Worm (Caenorhabditis elegans) whole organism, L1 larva: ENCODE data around the gene F45D3.4.
A peak's percentile ranks its signal among the peaks of the same experiment; 100 is the strongest.

Experiments used
- C04F5.9 ChIP-seq: sonication (generic microtip); optimal IDR thresholded peaks from 2 replicates; lab custom pipeline; 2016; ENCODE audit warnings: missing genetic modification characterization, missing compliant biosample characterization
- C16A3.4 ChIP-seq: fragments of 150-350 bp; optimal IDR thresholded peaks from 2 replicates; lab custom pipeline; 2014; ENCODE audit warnings: missing biosample characterization, missing genetic modification characterization
- C34B4.2 ChIP-seq: sonication (generic microtip); optimal IDR thresholded peaks from 2 replicates; lab custom pipeline; 2017; ENCODE audit warnings: mild to moderate bottlenecking, missing genetic modification characterization, missing compliant biosample characterization
- Y116A8C.19 ChIP-seq: sonication (generic microtip); optimal IDR thresholded peaks from 2 replicates; lab custom pipeline; 2016; ENCODE audit warnings: missing compliant biosample characterization, missing genetic modification characterization, borderline replicate concordance
- alr-1 ChIP-seq: fragments of 200-800 bp; sonication (Bioruptor generic); optimal IDR thresholded peaks from 2 replicates; lab custom pipeline; 2018; ENCODE audit warnings: borderline replicate concordance, mild to moderate bottlenecking, missing genetic modification characterization, missing compliant biosample characterization
- aly-2 ChIP-seq: fragments of 150-350 bp; optimal IDR thresholded peaks from 2 replicates; lab custom pipeline; 2014; ENCODE audit warnings: missing biosample characterization, missing genetic modification characterization
- ama-1 ChIP-seq: fragments of 150-350 bp; optimal IDR thresholded peaks from 2 replicates; lab custom pipeline; 2014
- blmp-1 ChIP-seq: fragments of 150-350 bp; optimal IDR thresholded peaks from 2 replicates; lab custom pipeline; 2014; ENCODE audit warnings: missing biosample characterization, missing genetic modification characterization
- ceh-63 ChIP-seq: fragments of 200-800 bp; sonication (Bioruptor generic); optimal IDR thresholded peaks from 2 replicates; lab custom pipeline; 2018; ENCODE audit warnings: mild to moderate bottlenecking, missing genetic modification characterization, missing compliant biosample characterization
- ceh-8 ChIP-seq: fragments of 200-800 bp; sonication (Bioruptor generic); optimal IDR thresholded peaks from 2 replicates; lab custom pipeline; 2018; ENCODE audit warnings: mild to moderate bottlenecking, missing genetic modification characterization, moderate library complexity, missing compliant biosample characterization
- ceh-82 ChIP-seq, 3 experiments: fragments of 150-350 bp in 1 of 3; sonication (generic microtip) in 2 of 3; optimal IDR thresholded peaks; 2 replicates each; lab custom pipeline; 2014 to 2017; ENCODE audit warnings: missing biosample characterization in 3 of 3, missing genetic modification characterization in 3 of 3
- ceh-88 ChIP-seq: fragments of 200-800 bp; sonication (Bioruptor generic); IDR thresholded peaks from 2 replicates; pipeline ENCODE4 v1.3.6; 2022; ENCODE audit warnings: missing genetic modification characterization, missing compliant biosample characterization
- dpl-1 ChIP-seq, 3 experiments: fragments of 150-350 bp in 2 of 3; sonication (generic microtip) in 1 of 3; optimal IDR thresholded peaks; 2 replicates each; lab custom pipeline; 2014 to 2017; ENCODE audit warnings: missing biosample characterization in 3 of 3, missing genetic modification characterization in 3 of 3, missing genetic modification reagents in 3 of 3
- efl-1 ChIP-seq, 4 experiments: fragments of 150-350 bp; optimal IDR thresholded peaks in 3 of 4; peaks in 1 of 4; 1 replicate in 1 of 4; 2 replicates in 3 of 4; lab custom pipeline; 2014; ENCODE audit warnings: missing biosample characterization in 2 of 4, missing genetic modification characterization in 2 of 4, missing genetic modification reagents in 2 of 4
- efl-3 ChIP-seq: fragments of 200-800 bp; sonication (Bioruptor generic); optimal IDR thresholded peaks from 2 replicates; lab custom pipeline; 2018; ENCODE audit warnings: mild to moderate bottlenecking, missing genetic modification characterization, missing compliant biosample characterization
- egl-27 ChIP-seq, 2 experiments: fragments of 150-350 bp in 1 of 2; sonication (generic microtip); optimal IDR thresholded peaks; 3 replicates each; lab custom pipeline; 2017 to 2018; ENCODE audit warnings: missing biosample characterization in 2 of 2, missing genetic modification characterization in 2 of 2, missing genetic modification reagents in 2 of 2
- elt-2 ChIP-seq: sonication (generic microtip); optimal IDR thresholded peaks from 2 replicates; lab custom pipeline; 2016; ENCODE audit warnings: missing genetic modification characterization, mild to moderate bottlenecking, inconsistent platforms, missing compliant biosample characterization, missing genetic modification reagents
- ets-5 ChIP-seq: fragments of 200-800 bp; sonication (Bioruptor generic); IDR thresholded peaks from 2 replicates; pipeline ENCODE4 v1.3.6; 2022; ENCODE audit warnings: missing genetic modification characterization, missing compliant biosample characterization
- fkh-10 ChIP-seq: sonication (generic microtip); optimal IDR thresholded peaks from 2 replicates; lab custom pipeline; 2017; ENCODE audit warnings: missing biosample characterization, missing genetic modification reagents, missing genetic modification characterization
- fkh-4 ChIP-seq: sonication (generic microtip); optimal IDR thresholded peaks from 2 replicates; lab custom pipeline; 2016; ENCODE audit warnings: missing compliant biosample characterization, missing genetic modification characterization, borderline replicate concordance
- fos-1 ChIP-seq: fragments of 150-350 bp; optimal IDR thresholded peaks from 2 replicates; lab custom pipeline; 2014; ENCODE audit warnings: missing biosample characterization, missing genetic modification characterization
- hlh-17 ChIP-seq: fragments of 200-800 bp; sonication (Bioruptor generic); optimal IDR thresholded peaks from 2 replicates; lab custom pipeline; 2018; ENCODE audit warnings: missing genetic modification characterization, mild to moderate bottlenecking, missing compliant biosample characterization, moderate library complexity, borderline replicate concordance
- irx-1 ChIP-seq: sonication (generic microtip); optimal IDR thresholded peaks from 2 replicates; lab custom pipeline; 2016; ENCODE audit warnings: missing genetic modification characterization, missing compliant biosample characterization
- lir-3 ChIP-seq: sonication (generic microtip); optimal IDR thresholded peaks from 2 replicates; lab custom pipeline; 2016; ENCODE audit warnings: mild to moderate bottlenecking, missing genetic modification characterization, moderate library complexity, missing compliant biosample characterization; ENCODE audit not compliant: poor library complexity
- lsy-2 ChIP-seq, 2 experiments: fragments of 150-350 bp; optimal IDR thresholded peaks; 2 replicates each; lab custom pipeline; 2014; ENCODE audit warnings: missing biosample characterization in 2 of 2, missing genetic modification characterization in 2 of 2
- mdl-1 ChIP-seq, 2 experiments: fragments of 150-350 bp; optimal IDR thresholded peaks; 2 replicates each; lab custom pipeline; 2014 to 2017; ENCODE audit warnings: missing biosample characterization in 2 of 2, missing genetic modification characterization in 2 of 2, inconsistent platforms in 1 of 2
- mef-2 ChIP-seq: fragments of 150-350 bp; optimal IDR thresholded peaks from 2 replicates; lab custom pipeline; 2014; ENCODE audit warnings: missing biosample characterization, missing genetic modification characterization
- mep-1 ChIP-seq: fragments of 150-350 bp; optimal IDR thresholded peaks from 2 replicates; lab custom pipeline; 2014; ENCODE audit warnings: missing biosample characterization, missing genetic modification characterization
- nhr-11 ChIP-seq: fragments of 150-350 bp; optimal IDR thresholded peaks from 2 replicates; lab custom pipeline; 2014; ENCODE audit warnings: missing biosample characterization, missing genetic modification characterization
- nhr-12 ChIP-seq: sonication (generic microtip); optimal IDR thresholded peaks from 2 replicates; lab custom pipeline; 2017; ENCODE audit warnings: missing biosample characterization, missing genetic modification characterization
- nhr-19 ChIP-seq: fragments of 200-800 bp; sonication (Bioruptor generic); conservative IDR thresholded peaks from 2 replicates; pipeline ENCODE4 v1.3.6; 2022; ENCODE audit warnings: missing genetic modification characterization, missing compliant biosample characterization
- nhr-237 ChIP-seq: fragments of 150-350 bp; optimal IDR thresholded peaks from 2 replicates; lab custom pipeline; 2014; ENCODE audit warnings: missing biosample characterization, missing genetic modification characterization
- nhr-28 ChIP-seq: fragments of 150-350 bp; optimal IDR thresholded peaks from 2 replicates; lab custom pipeline; 2014; ENCODE audit warnings: missing biosample characterization, missing genetic modification characterization
- nhr-71 ChIP-seq: sonication (generic microtip); optimal IDR thresholded peaks from 2 replicates; lab custom pipeline; 2016; ENCODE audit warnings: mild to moderate bottlenecking, missing genetic modification characterization, moderate library complexity, missing compliant biosample characterization
- nhr-77 ChIP-seq: fragments of 150-350 bp; optimal IDR thresholded peaks from 2 replicates; lab custom pipeline; 2014; ENCODE audit warnings: missing biosample characterization, missing genetic modification characterization
- nhr-90 ChIP-seq: sonication (generic microtip); optimal IDR thresholded peaks from 2 replicates; lab custom pipeline; 2016; ENCODE audit warnings: mild to moderate bottlenecking, missing genetic modification characterization, missing compliant biosample characterization; ENCODE audit not compliant: poor library complexity
- pax-3 ChIP-seq: fragments of 200-800 bp; sonication (Bioruptor generic); optimal IDR thresholded peaks from 2 replicates; lab custom pipeline; 2018; ENCODE audit warnings: mild to moderate bottlenecking, missing genetic modification characterization, moderate library complexity, missing compliant biosample characterization
- pqm-1 ChIP-seq: sonication (generic microtip); optimal IDR thresholded peaks from 3 replicates; lab custom pipeline; 2017; ENCODE audit warnings: missing biosample characterization, missing genetic modification characterization
- snu-23 ChIP-seq: sonication (generic microtip); optimal IDR thresholded peaks from 2 replicates; lab custom pipeline; 2016; ENCODE audit warnings: missing genetic modification characterization, missing compliant biosample characterization
- sox-4 ChIP-seq: sonication (generic microtip); optimal IDR thresholded peaks from 2 replicates; lab custom pipeline; 2016; ENCODE audit warnings: missing genetic modification characterization, missing compliant biosample characterization
- sup-37 ChIP-seq: fragments of 200-800 bp; sonication (Bioruptor generic); optimal IDR thresholded peaks from 2 replicates; lab custom pipeline; 2018; ENCODE audit warnings: mild to moderate bottlenecking, missing genetic modification characterization, missing compliant biosample characterization
- swsn-7 ChIP-seq: sonication (generic microtip); optimal IDR thresholded peaks from 2 replicates; lab custom pipeline; 2016; ENCODE audit warnings: missing genetic modification characterization, missing compliant biosample characterization
- tbx-2 ChIP-seq: sonication (generic microtip); optimal IDR thresholded peaks from 2 replicates; lab custom pipeline; 2016; ENCODE audit warnings: missing genetic modification characterization, missing compliant biosample characterization
- tlp-1 ChIP-seq: fragments of 150-350 bp; optimal IDR thresholded peaks from 2 replicates; lab custom pipeline; 2014; ENCODE audit warnings: missing biosample characterization, missing genetic modification characterization
- unc-130 ChIP-seq: fragments of 150-350 bp; optimal IDR thresholded peaks from 2 replicates; lab custom pipeline; 2017; ENCODE audit warnings: missing biosample characterization, missing genetic modification characterization, inconsistent platforms
- unc-30 ChIP-seq: sonication (generic microtip); optimal IDR thresholded peaks from 2 replicates; lab custom pipeline; 2017; ENCODE audit warnings: missing biosample characterization, missing genetic modification characterization
- unc-62 ChIP-seq: fragments of 150-350 bp; optimal IDR thresholded peaks from 2 replicates; lab custom pipeline; 2014; ENCODE audit warnings: missing biosample characterization, missing genetic modification reagents, missing genetic modification characterization
- unc-86 ChIP-seq: sonication (generic microtip); optimal IDR thresholded peaks from 2 replicates; lab custom pipeline; 2016; ENCODE audit warnings: missing genetic modification characterization, missing compliant biosample characterization
- zag-1 ChIP-seq: fragments of 150-350 bp; optimal IDR thresholded peaks from 2 replicates; lab custom pipeline; 2014; ENCODE audit warnings: missing biosample characterization, missing genetic modification characterization
- zip-4 ChIP-seq: fragments of 200-800 bp; sonication (Bioruptor generic); optimal IDR thresholded peaks from 2 replicates; lab custom pipeline; 2018; ENCODE audit warnings: mild to moderate bottlenecking, missing genetic modification characterization, moderate library complexity, missing compliant biosample characterization
- ztf-4 ChIP-seq: fragments of 150-350 bp; optimal IDR thresholded peaks from 2 replicates; lab custom pipeline; 2014; ENCODE audit warnings: missing biosample characterization, missing genetic modification characterization

The F45D3.4 gene

ce11 chrV:12530129-12530528 lies 22.9 kb downstream of the F45D3.4 start (continued):
- peak in 1 of 2 experiments; percentile 33 for TF ChIP-seq lsy-2 (tag; optimal IDR thresholded peaks at IDR 0.05; lab: Kevin White, UChicago)
- TF ChIP-seq blmp-1, result peak; percentile 6
- no peak for TF ChIP-seq pax-3 (tag; lab: Kevin White, UChicago)
- no peak for TF ChIP-seq nhr-237 (tag; lab: Kevin White, UChicago)
- TF ChIP-seq C04F5.9, result no peak
- peak; percentile 40 for TF ChIP-seq nhr-71 (tag; lab: Kevin White, UChicago)
- TF ChIP-seq efl-1 (optimal IDR thresholded peaks at IDR 0.05; lab: Kevin White, UChicago), result no peak
- TF ChIP-seq efl-1 (GFP tag; optimal IDR thresholded peaks at IDR 0.05 in 1 of 2; lab: Kevin White, UChicago), result peak in 1 of 2 experiments; percentile 87
- no peak for TF ChIP-seq unc-130 (tag; lab: Kevin White, UChicago)
- TF ChIP-seq zip-4 (GFP tag; lab: Kevin White, UChicago), result no peak
- TF ChIP-seq ets-5 (GFP tag; lab: Robert Waterston, UW), result no peak
- TF ChIP-seq irx-1 (tag; lab: Kevin White, UChicago), result no peak
- TF ChIP-seq unc-86 (tag; lab: Kevin White, UChicago), result peak; percentile 70
- no peak for TF ChIP-seq ama-1 (lab: Kevin White, UChicago)
- no peak for TF ChIP-seq lir-3 (tag; lab: Kevin White, UChicago)
- peak in 1 of 3 experiments; percentile 25 for TF ChIP-seq ceh-82 (tag; optimal IDR thresholded peaks at IDR 0.05; lab: Kevin White, UChicago)
- peak; percentile 94 for TF ChIP-seq fkh-10 (GFP tag; lab: Kevin White, UChicago)
- TF ChIP-seq mep-1, result peak; percentile 45
- TF ChIP-seq sox-4 (tag; lab: Kevin White, UChicago), result no peak
- TF ChIP-seq C16A3.4, result no peak
- no peak for TF ChIP-seq alr-1 (tag; lab: Kevin White, UChicago)
- no peak for TF ChIP-seq nhr-19 (GFP tag; lab: Robert Waterston, UW)
- no peak for TF ChIP-seq sup-37 (GFP tag; lab: Kevin White, UChicago)
- TF ChIP-seq ceh-8 (GFP tag; lab: Kevin White, UChicago), result no peak
- TF ChIP-seq swsn-7 (tag; lab: Kevin White, UChicago), result peak; percentile 18
- no peak for TF ChIP-seq ztf-4
- no peak for TF ChIP-seq nhr-28 (tag; lab: Kevin White, UChicago)
- no peak for TF ChIP-seq hlh-17 (GFP tag; lab: Kevin White, UChicago)
- no peak for TF ChIP-seq tlp-1 (tag; lab: Kevin White, UChicago)
- TF ChIP-seq fkh-4 (tag; lab: Kevin White, UChicago), result no peak
- no peak for TF ChIP-seq mef-2 (tag; lab: Kevin White, UChicago)
- TF ChIP-seq aly-2, result no peak
- TF ChIP-seq nhr-12 (tag; lab: Kevin White, UChicago), result no peak
- TF ChIP-seq efl-3 (GFP tag; lab: Kevin White, UChicago), result no peak
- TF ChIP-seq snu-23, result no peak
- no peak for TF ChIP-seq unc-30 (tag; lab: Kevin White, UChicago)
- no peak for TF ChIP-seq ceh-88 (GFP tag; lab: Robert Waterston, UW)
- TF ChIP-seq elt-2 (tag; lab: Kevin White, UChicago), result no peak
- TF ChIP-seq ceh-63 (GFP tag; lab: Kevin White, UChicago), result no peak
- no peak for TF ChIP-seq fos-1 (tag; lab: Kevin White, UChicago)
- TF ChIP-seq zag-1 (tag; lab: Kevin White, UChicago), result no peak
- TF ChIP-seq unc-62 (GFP tag; lab: Kevin White, UChicago), result no peak
- no peak for TF ChIP-seq C34B4.2 (tag; lab: Kevin White, UChicago)
- TF ChIP-seq egl-27 (tag; optimal IDR thresholded peaks at IDR 0.05; lab: Kevin White, UChicago), result no peak
- no peak for TF ChIP-seq nhr-90 (tag; lab: Kevin White, UChicago)
- TF ChIP-seq Y116A8C.19 (tag; lab: Kevin White, UChicago), result no peak
- TF ChIP-seq tbx-2, result peak; percentile 20
- TF ChIP-seq nhr-11 (tag; lab: Kevin White, UChicago), result no peak
- TF ChIP-seq dpl-1 (GFP tag; optimal IDR thresholded peaks at IDR 0.05; lab: Kevin White, UChicago), result no peak
- no peak for TF ChIP-seq pqm-1
- TF ChIP-seq nhr-77 (tag; lab: Kevin White, UChicago), result no peak
- TF ChIP-seq mdl-1 (tag; optimal IDR thresholded peaks at IDR 0.05; lab: Kevin White, UChicago), result no peak
